In genomic region chr2L:11268933-11269631, dm6 we compare ENCODE assay signal across 1 fruit fly cellular context.
TF ChIP-seq lines count a peak whose summit lies in the region.

Gene cmet, minus strand, starts transcription at chr2L:11269002.

TF ChIP-seq in whole organism, embryonic, 481 proteins besides CTCF, POLR2A, EP300 and RAD21 (continued from another document and continues in another):
- TF ChIP-seq HLH4C (GFP tag; IDR thresholded peaks at IDR 0.05; lab: Robert Waterston, UW; ENCODE audit: partially characterized antibody) (peak; percentile 99), CG15073 (GFP tag; optimal IDR thresholded peaks at IDR 0.05; lab: Kevin White, UChicago) (no peak), Deaf1 (tag; optimal IDR thresholded peaks at IDR 0.05; lab: Kevin White, UChicago) (no peak), CG43689 (GFP tag; IDR thresholded peaks at IDR 0.05; lab: Robert Waterston, UW) (no peak), CG17829 (tag; optimal IDR thresholded peaks at IDR 0.05; lab: Kevin White, UChicago) (peak; percentile 22), ro (GFP tag; IDR thresholded peaks at IDR 0.05; lab: Robert Waterston, UW) (no peak), CG13894 (tag; optimal IDR thresholded peaks at IDR 0.05; lab: Kevin White, UChicago) (no peak), CG9609 (GFP tag; optimal IDR thresholded peaks at IDR 0.05; lab: Kevin White, UChicago) (peak; percentile 41), Chrac-16 (GFP tag; optimal IDR thresholded peaks at IDR 0.05; lab: Kevin White, UChicago) (peak; percentile 5), sc (optimal IDR thresholded peaks at IDR 0.05; lab: Kevin White, UChicago) (no peak), sc (GFP tag; optimal IDR thresholded peaks at IDR 0.05; lab: Kevin White, UChicago) (no peak), CG6654 (GFP tag; optimal IDR thresholded peaks at IDR 0.05; lab: Kevin White, UChicago) (no peak), CG3407 (GFP tag; optimal IDR thresholded peaks at IDR 0.05; lab: Kevin White, UChicago) (no peak), CG5953 (GFP tag; IDR thresholded peaks at IDR 0.05; lab: Robert Waterston, UW) (no peak), CG11723 (GFP tag; optimal IDR thresholded peaks at IDR 0.05; lab: Kevin White, UChicago) (no peak), CG17612 (GFP tag; IDR thresholded peaks at IDR 0.05; lab: Robert Waterston, UW) (no peak), ttk (GFP tag; IDR thresholded peaks at IDR 0.05; lab: Robert Waterston, UW) (peak; percentile 22; the same call in 1 of the 2 replicates), CG9437 (GFP tag; optimal IDR thresholded peaks at IDR 0.05; lab: Kevin White, UChicago) (peak; percentile 68), MESR4 (GFP tag; optimal IDR thresholded peaks at IDR 0.05; lab: Kevin White, UChicago) (peak; percentile 27), az2 (GFP tag; optimal IDR thresholded peaks at IDR 0.05; lab: Kevin White, UChicago) (peak; percentile 26), CG4617 (GFP tag; optimal IDR thresholded peaks at IDR 0.05; lab: Kevin White, UChicago; ENCODE audit: borderline replicate concordance) (peak; percentile 3), sqz (GFP tag; optimal IDR thresholded peaks at IDR 0.05; lab: Kevin White, UChicago) (no peak), Eip74EF (GFP tag; optimal IDR thresholded peaks at IDR 0.05; lab: Kevin White, UChicago) (no peak), cas (GFP tag; IDR thresholded peaks at IDR 0.05; lab: Robert Waterston, UW) (peak; percentile 23; the same call in 1 of the 2 replicates), CG18011 (GFP tag; optimal IDR thresholded peaks at IDR 0.05; lab: Kevin White, UChicago) (peak; percentile 96), unpg (GFP tag; optimal IDR thresholded peaks at IDR 0.05; lab: Kevin White, UChicago) (no peak), sens-2 (GFP tag; IDR thresholded peaks at IDR 0.05; lab: Robert Waterston, UW) (no peak), tgo (GFP tag; IDR thresholded peaks at IDR 0.05; lab: Robert Waterston, UW) (no peak), lbe (GFP tag; optimal IDR thresholded peaks at IDR 0.05; lab: Kevin White, UChicago) (no peak), CG12104 (GFP tag; optimal IDR thresholded peaks at IDR 0.05; lab: Kevin White, UChicago) (peak; percentile 19), YL-1 (GFP tag; optimal IDR thresholded peaks at IDR 0.05; lab: Kevin White, UChicago) (no peak), CG8290 (GFP tag; optimal IDR thresholded peaks at IDR 0.05; lab: Kevin White, UChicago) (peak; percentile 16), CG8290 (tag; optimal IDR thresholded peaks at IDR 0.05; lab: Kevin White, UChicago) (no peak), CG7987 (GFP tag; optimal IDR thresholded peaks at IDR 0.05; lab: Kevin White, UChicago) (peak; percentile 24), CG8944 (GFP tag; optimal IDR thresholded peaks at IDR 0.05; lab: Kevin White, UChicago) (peak; percentile 50), grn (GFP tag; optimal IDR thresholded peaks at IDR 0.05; lab: Kevin White, UChicago) (peak; percentile 42), Dp (GFP tag; optimal IDR thresholded peaks at IDR 0.05; lab: Kevin White, UChicago) (peak; percentile 82), CG17568 (GFP tag; optimal IDR thresholded peaks at IDR 0.05; lab: Kevin White, UChicago) (no peak), Pdp1 (GFP tag; optimal IDR thresholded peaks at IDR 0.05; lab: Kevin White, UChicago) (peak in 1 of 2 experiments; percentile 55), ind (GFP tag; optimal IDR thresholded peaks at IDR 0.05; lab: Kevin White, UChicago) (peak; percentile 59), croc (GFP tag; conservative IDR thresholded peaks at IDR 0.05; lab: Robert Waterston, UW) (no peak), crp (GFP tag; optimal IDR thresholded peaks at IDR 0.05; lab: Kevin White, UChicago) (no peak), mirr (GFP tag; optimal IDR thresholded peaks at IDR 0.05; lab: Kevin White, UChicago) (no peak), insv (GFP tag; optimal IDR thresholded peaks at IDR 0.05; lab: Kevin White, UChicago) (peak in 1 of 2 experiments; percentile 41), sr (GFP tag; IDR thresholded peaks at IDR 0.05; lab: Robert Waterston, UW) (no peak), br (optimal IDR thresholded peaks at IDR 0.05; lab: Kevin White, UChicago) (no peak), Lim3 (GFP tag; IDR thresholded peaks at IDR 0.05; lab: Robert Waterston, UW) (no peak), CG4854 (GFP tag; optimal IDR thresholded peaks at IDR 0.05; lab: Kevin White, UChicago) (peak; percentile 23), CG8924 (tag; optimal IDR thresholded peaks at IDR 0.05; lab: Kevin White, UChicago) (peak; percentile 43), CG3838 (GFP tag; optimal IDR thresholded peaks at IDR 0.05; lab: Kevin White, UChicago) (no peak), ranshi (GFP tag; IDR thresholded peaks at IDR 0.05; lab: Robert Waterston, UW) (peak; percentile 45; the same call in 1 of the 2 replicates), Camta (GFP tag; optimal IDR thresholded peaks at IDR 0.05; lab: Kevin White, UChicago) (peak; percentile 64), Sox100B (GFP tag; optimal IDR thresholded peaks at IDR 0.05; lab: Kevin White, UChicago) (peak; percentile 35), CG32767 (GFP tag; IDR thresholded peaks at IDR 0.05; lab: Robert Waterston, UW) (no peak), CG12236 (GFP tag; optimal IDR thresholded peaks at IDR 0.05; lab: Kevin White, UChicago) (peak; percentile 35), GATAe (GFP tag; conservative IDR thresholded peaks at IDR 0.05; lab: Robert Waterston, UW) (no peak), Atf6 (GFP tag; IDR thresholded peaks at IDR 0.05; lab: Robert Waterston, UW) (peak; percentile 9; the same call in 1 of the 2 replicates), ems (GFP tag; optimal IDR thresholded peaks at IDR 0.05; lab: Kevin White, UChicago) (peak; percentile 49), CG17361 (GFP tag; IDR thresholded peaks at IDR 0.05; lab: Robert Waterston, UW) (peak; percentile 59), otp (GFP tag; IDR thresholded peaks at IDR 0.05; lab: Robert Waterston, UW) (peak; percentile 26; the same call in 1 of the 3 replicates), CG30431 (GFP tag; optimal IDR thresholded peaks at IDR 0.05; lab: Kevin White, UChicago) (peak; percentile 7), CG14441 (GFP tag; IDR thresholded peaks at IDR 0.05; lab: Robert Waterston, UW) (peak; percentile 24; the same call in 1 of the 2 replicates), ERR (GFP tag; optimal IDR thresholded peaks at IDR 0.05; lab: Kevin White, UChicago) (no peak), dan (GFP tag; IDR thresholded peaks at IDR 0.05; lab: Robert Waterston, UW) (no peak), nmo (GFP tag; optimal IDR thresholded peaks at IDR 0.05; lab: Kevin White, UChicago) (no peak), Trl (optimal IDR thresholded peaks at IDR 0.05; lab: Kevin White, UChicago) (no peak), Trl (GFP tag; optimal IDR thresholded peaks at IDR 0.05; lab: Kevin White, UChicago) (peak; percentile 49), pho (GFP tag; optimal IDR thresholded peaks at IDR 0.05; lab: Kevin White, UChicago) (peak; percentile 72), chif (GFP tag; optimal IDR thresholded peaks at IDR 0.05; lab: Kevin White, UChicago) (peak; percentile 14 to 66), CG32772 (GFP tag; IDR thresholded peaks at IDR 0.05; lab: Robert Waterston, UW) (0 out of 2 replicates have a peak, but pooled peaks have one; percentile 20), CG34224 (GFP tag; IDR thresholded peaks at IDR 0.05; lab: Robert Waterston, UW; ENCODE audit: partially characterized antibody) (peak; percentile 92), p53 (GFP tag; optimal IDR thresholded peaks at IDR 0.05; lab: Kevin White, UChicago) (peak; percentile 46), shn (GFP tag; optimal IDR thresholded peaks at IDR 0.05; lab: Kevin White, UChicago) (peak; percentile 51), twi (tag; optimal IDR thresholded peaks at IDR 0.05; lab: Kevin White, UChicago) (no peak), crc (GFP tag; optimal IDR thresholded peaks at IDR 0.05; lab: Kevin White, UChicago) (peak; percentile 33), CG4328 (GFP tag; optimal IDR thresholded peaks at IDR 0.05; lab: Kevin White, UChicago) (peak; percentile 28), zf30C (GFP tag; optimal IDR thresholded peaks at IDR 0.05; lab: Kevin White, UChicago) (no peak), Hmx (GFP tag; optimal IDR thresholded peaks at IDR 0.05; lab: Kevin White, UChicago) (no peak), sna (GFP tag; IDR thresholded peaks at IDR 0.05; lab: Robert Waterston, UW; ENCODE audit: partially characterized antibody) (peak; percentile 86), ATbp (GFP tag; optimal IDR thresholded peaks at IDR 0.05; lab: Kevin White, UChicago) (no peak), CG8478 (optimal IDR thresholded peaks at IDR 0.05; lab: Kevin White, UChicago) (no peak), abd-A (tag; optimal IDR thresholded peaks at IDR 0.05; lab: Kevin White, UChicago) (no peak), Spps (tag; optimal IDR thresholded peaks at IDR 0.05; lab: Kevin White, UChicago) (no peak), tll (GFP tag; optimal IDR thresholded peaks at IDR 0.05; lab: Kevin White, UChicago) (no peak), CG3847 (GFP tag; IDR thresholded peaks at IDR 0.05; lab: Robert Waterston, UW) (peak; percentile 46), schlank (tag; optimal IDR thresholded peaks at IDR 0.05; lab: Kevin White, UChicago) (no peak), dysf (GFP tag; IDR thresholded peaks at IDR 0.05; lab: Robert Waterston, UW) (peak; percentile 60; the same call in 2 of the 3 replicates), pfk (GFP tag; optimal IDR thresholded peaks at IDR 0.05; lab: Kevin White, UChicago) (peak; percentile 67), HmgD (GFP tag; optimal IDR thresholded peaks at IDR 0.05; lab: Kevin White, UChicago) (peak; percentile 83), luna (GFP tag; optimal IDR thresholded peaks at IDR 0.05; lab: Kevin White, UChicago) (peak; percentile 11), Med (GFP tag; lab: Kevin White, UChicago) (peak; percentile 93), row (GFP tag; IDR thresholded peaks at IDR 0.05; lab: Robert Waterston, UW) (peak; percentile 84), h (optimal IDR thresholded peaks at IDR 0.05; lab: Kevin White, UChicago) (no peak), sob (GFP tag; IDR thresholded peaks at IDR 0.05; lab: Robert Waterston, UW) (peak; percentile 51; the same call in 1 of the 2 replicates), CG4404 (GFP tag; IDR thresholded peaks at IDR 0.05; lab: Robert Waterston, UW) (no peak), CG13123 (GFP tag; optimal IDR thresholded peaks at IDR 0.05; lab: Kevin White, UChicago) (peak; percentile 28), CG7745 (tag; optimal IDR thresholded peaks at IDR 0.05; lab: Kevin White, UChicago) (no peak), Rx (GFP tag; IDR thresholded peaks at IDR 0.05; lab: Robert Waterston, UW) (0 out of 2 replicates have a peak, but pooled peaks have one; percentile 6), amos (GFP tag; IDR thresholded peaks at IDR 0.05; lab: Robert Waterston, UW; ENCODE audit: partially characterized antibody) (peak; percentile 91), nau (GFP tag; optimal IDR thresholded peaks at IDR 0.05; lab: Kevin White, UChicago) (no peak), gfzf (GFP tag; optimal IDR thresholded peaks at IDR 0.05; lab: Kevin White, UChicago) (peak; percentile 33), CG6765 (GFP tag; optimal IDR thresholded peaks at IDR 0.05; lab: Kevin White, UChicago) (no peak), Ets97D (GFP tag; optimal IDR thresholded peaks at IDR 0.05; lab: Kevin White, UChicago) (peak; percentile 79), esg (GFP tag; conservative IDR thresholded peaks at IDR 0.05; lab: Robert Waterston, UW) (peak; percentile 37; the same call in 1 of the 2 replicates), CG2129 (GFP tag; IDR thresholded peaks at IDR 0.05; lab: Robert Waterston, UW; ENCODE audit: partially characterized antibody) (peak; percentile 59; the same call in 1 of the 2 replicates), dimm (GFP tag; IDR thresholded peaks at IDR 0.05; lab: Robert Waterston, UW) (no peak), CG10959 (GFP tag; IDR thresholded peaks at IDR 0.05; lab: Robert Waterston, UW) (no peak), E2f1 (GFP tag; IDR thresholded peaks at IDR 0.05; lab: Robert Waterston, UW) (peak; percentile 42; the same call in 1 of the 2 replicates), CG18764 (GFP tag; optimal IDR thresholded peaks at IDR 0.05; lab: Kevin White, UChicago) (peak; percentile 23), HLH3B (GFP tag; IDR thresholded peaks at IDR 0.05; lab: Robert Waterston, UW) (no peak), CG10462 (GFP tag; optimal IDR thresholded peaks at IDR 0.05; lab: Kevin White, UChicago) (peak; percentile 4), corto (GFP tag; optimal IDR thresholded peaks at IDR 0.05; lab: Kevin White, UChicago) (no peak), CG3995 (GFP tag; optimal IDR thresholded peaks at IDR 0.05; lab: Kevin White, UChicago) (peak; percentile 13), Max (GFP tag; optimal IDR thresholded peaks at IDR 0.05; lab: Kevin White, UChicago) (peak; percentile 57), CG6254 (GFP tag; optimal IDR thresholded peaks at IDR 0.05; lab: Kevin White, UChicago) (no peak), al (GFP tag; IDR thresholded peaks at IDR 0.05; lab: Robert Waterston, UW) (peak; percentile 41; the same call in 1 of the 2 replicates), CG9215 (GFP tag; IDR thresholded peaks at IDR 0.05; lab: Robert Waterston, UW) (peak; percentile 48), CG8359 (GFP tag; optimal IDR thresholded peaks at IDR 0.05; lab: Kevin White, UChicago; ENCODE audit: borderline replicate concordance) (no peak), CG7372 (GFP tag; IDR thresholded peaks at IDR 0.05; lab: Robert Waterston, UW) (peak; percentile 53; the same call in 1 of the 2 replicates), CG11504 (tag; optimal IDR thresholded peaks at IDR 0.05; lab: Kevin White, UChicago) (no peak), inv (GFP tag; IDR thresholded peaks at IDR 0.05; lab: Robert Waterston, UW; ENCODE audit: partially characterized antibody) (peak; percentile 83), ab (GFP tag; optimal IDR thresholded peaks at IDR 0.05; lab: Kevin White, UChicago) (peak; percentile 41), ase (GFP tag; IDR thresholded peaks at IDR 0.05; lab: Robert Waterston, UW) (peak; percentile 33; the same call in 1 of the 3 replicates), tap (tag; optimal IDR thresholded peaks at IDR 0.05; lab: Kevin White, UChicago) (no peak), CG34376 (GFP tag; optimal IDR thresholded peaks at IDR 0.05; lab: Kevin White, UChicago) (peak; percentile 1), gsb (GFP tag; IDR thresholded peaks at IDR 0.05; lab: Robert Waterston, UW) (no peak), fd3F (GFP tag; optimal IDR thresholded peaks at IDR 0.05; lab: Kevin White, UChicago) (no peak), ewg (GFP tag; optimal IDR thresholded peaks at IDR 0.05; lab: Kevin White, UChicago) (peak; percentile 30), CG1602 (GFP tag; optimal IDR thresholded peaks at IDR 0.05; lab: Kevin White, UChicago) (peak; percentile 38), CG7556 (GFP tag; optimal IDR thresholded peaks at IDR 0.05; lab: Kevin White, UChicago) (no peak), CG31365 (tag; optimal IDR thresholded peaks at IDR 0.05; lab: Kevin White, UChicago) (no peak), CG13424 (tag; optimal IDR thresholded peaks at IDR 0.05; lab: Kevin White, UChicago) (peak; percentile 60)
